Worm (Caenorhabditis elegans) whole organism, young adult: ENCODE data around the gene sdhd-1.

Source experiments
- B0019.2 ChIP-seq: fragments of 200-800 bp; sonication (Bioruptor generic); conservative IDR thresholded peaks from 2 replicates; pipeline ENCODE4 v1.3.6; 2022; ENCODE audit warnings: missing genetic modification reagents, missing genetic modification characterization, missing compliant biosample characterization
- B0261.1 ChIP-seq: sonication (generic microtip); optimal IDR thresholded peaks from 2 replicates; lab custom pipeline; 2016; ENCODE audit warnings: mild to moderate bottlenecking, missing genetic modification characterization, moderate library complexity, missing compliant biosample characterization
- C06A6.2 ChIP-seq: fragments of 200-800 bp; sonication (Bioruptor generic); conservative IDR thresholded peaks from 2 replicates; pipeline ENCODE4 v1.3.6; 2022; ENCODE audit warnings: missing genetic modification characterization, missing compliant biosample characterization
- F10E7.11 ChIP-seq: sonication (generic microtip); optimal IDR thresholded peaks from 2 replicates; lab custom pipeline; 2017; ENCODE audit warnings: mild to moderate bottlenecking, missing genetic modification characterization, moderate library complexity, missing compliant biosample characterization
- F22D6.2 ChIP-seq: sonication (generic microtip); optimal IDR thresholded peaks from 2 replicates; lab custom pipeline; 2016; ENCODE audit warnings: mild to moderate bottlenecking, missing genetic modification characterization, missing compliant biosample characterization
- F39B2.1 ChIP-seq: fragments of 200-800 bp; sonication (Bioruptor generic); IDR thresholded peaks from 2 replicates; pipeline ENCODE4 v1.3.6; 2022; ENCODE audit warnings: missing genetic modification reagents, missing genetic modification characterization, missing compliant biosample characterization
- K11D2.4 ChIP-seq: fragments of 200-800 bp; sonication (Bioruptor generic); IDR thresholded peaks from 2 replicates; pipeline ENCODE4 v1.3.6; 2022; ENCODE audit warnings: missing genetic modification reagents, missing genetic modification characterization, missing compliant biosample characterization
- T26A5.8 ChIP-seq: sonication (generic microtip); optimal IDR thresholded peaks from 2 replicates; lab custom pipeline; 2016; ENCODE audit warnings: missing genetic modification characterization, missing compliant biosample characterization
- Y53F4B.3 ChIP-seq: fragments of 200-800 bp; sonication (Bioruptor generic); IDR thresholded peaks from 2 replicates; pipeline ENCODE4 v1.3.6; 2022; ENCODE audit warnings: missing genetic modification reagents, missing genetic modification characterization, missing compliant biosample characterization
- Y53G8AR.9 ChIP-seq: fragments of 200-800 bp; sonication (Bioruptor generic); conservative IDR thresholded peaks from 2 replicates; pipeline ENCODE4 v1.3.6; 2022; ENCODE audit warnings: missing genetic modification reagents, missing genetic modification characterization, missing compliant biosample characterization
- Y56A3A.18 ChIP-seq: fragments of 200-800 bp; sonication (Bioruptor generic); IDR thresholded peaks from 2 replicates; pipeline ENCODE4 v1.3.6; 2022; ENCODE audit warnings: missing genetic modification reagents, missing genetic modification characterization, missing compliant biosample characterization
- Y67H2A.10 ChIP-seq: fragments of 200-800 bp; sonication (Bioruptor generic); conservative IDR thresholded peaks from 2 replicates; pipeline ENCODE4 v1.3.6; 2022; ENCODE audit warnings: missing genetic modification reagents, missing genetic modification characterization, missing compliant biosample characterization
- Y95B8A.8 ChIP-seq: fragments of 200-800 bp; sonication (Bioruptor generic); IDR thresholded peaks from 2 replicates; pipeline ENCODE4 v1.3.6; 2022; ENCODE audit warnings: missing genetic modification reagents, missing genetic modification characterization, missing compliant biosample characterization
- ZK185.1 ChIP-seq: sonication (generic microtip); optimal IDR thresholded peaks from 2 replicates; lab custom pipeline; 2016; ENCODE audit warnings: mild to moderate bottlenecking, missing genetic modification characterization, missing compliant biosample characterization; ENCODE audit not compliant: poor library complexity, severe bottlenecking
- attf-3 ChIP-seq: fragments of 200-800 bp; sonication (Bioruptor generic); conservative IDR thresholded peaks from 2 replicates; pipeline ENCODE4 v1.3.6; 2022; ENCODE audit warnings: missing genetic modification reagents, missing genetic modification characterization, missing compliant biosample characterization
- ceh-58 ChIP-seq: fragments of 200-800 bp; sonication (Bioruptor generic); IDR thresholded peaks from 2 replicates; pipeline ENCODE4 v1.3.6; 2022; ENCODE audit warnings: missing genetic modification characterization, missing compliant biosample characterization
- die-1 ChIP-seq: sonication (generic microtip); optimal IDR thresholded peaks from 2 replicates; lab custom pipeline; 2016; ENCODE audit warnings: missing genotype, mild to moderate bottlenecking, missing genetic modification characterization, missing compliant biosample characterization
- dox-1 ChIP-seq: fragments of 200-800 bp; sonication (Bioruptor generic); IDR thresholded peaks from 2 replicates; pipeline ENCODE4 v1.3.6; 2022; ENCODE audit warnings: missing genetic modification reagents, missing genetic modification characterization, missing compliant biosample characterization
- dpff-1 ChIP-seq: sonication (generic microtip); optimal IDR thresholded peaks from 2 replicates; lab custom pipeline; 2017; ENCODE audit warnings: mild to moderate bottlenecking, missing genetic modification characterization, missing compliant biosample characterization
- efl-1 ChIP-seq: fragments of 150-350 bp; optimal IDR thresholded peaks from 2 replicates; lab custom pipeline; 2014; ENCODE audit warnings: missing biosample characterization, missing genetic modification reagents, missing genetic modification characterization
- egl-18 ChIP-seq: fragments of 200-800 bp; sonication (Bioruptor generic); IDR thresholded peaks from 2 replicates; pipeline ENCODE4 v1.3.6; 2022; ENCODE audit warnings: missing genetic modification reagents, missing genetic modification characterization, missing compliant biosample characterization
- egl-44 ChIP-seq: fragments of 200-800 bp; sonication (Bioruptor generic); IDR thresholded peaks from 2 replicates; pipeline ENCODE4 v1.3.6; 2022; ENCODE audit warnings: missing genetic modification reagents, missing genetic modification characterization, missing compliant biosample characterization
- him-1 ChIP-seq: sonication (generic microtip); optimal IDR thresholded peaks from 2 replicates; lab custom pipeline; 2016; ENCODE audit warnings: missing genotype, missing genetic modification reagents, missing genetic modification characterization, missing compliant biosample characterization
- hlh-12 ChIP-seq: sonication (generic microtip); optimal IDR thresholded peaks from 2 replicates; lab custom pipeline; 2016; ENCODE audit warnings: missing genetic modification characterization, missing compliant biosample characterization
- let-526 ChIP-seq: fragments of 200-800 bp; sonication (Bioruptor generic); IDR thresholded peaks from 2 replicates; pipeline ENCODE4 v1.3.6; 2022; ENCODE audit warnings: missing genetic modification reagents, missing genetic modification characterization, missing compliant biosample characterization
- let-607 ChIP-seq, 2 experiments: fragments of 200-800 bp in 1 of 2; sonication (Bioruptor generic) in 1 of 2; sonication (generic microtip) in 1 of 2; optimal IDR thresholded peaks; 2 replicates each; lab custom pipeline; 2016 to 2018; ENCODE audit warnings: mild to moderate bottlenecking in 2 of 2, missing compliant biosample characterization in 2 of 2, missing genetic modification characterization in 2 of 2, moderate library complexity in 2 of 2, missing genotype in 1 of 2
- lin-26 ChIP-seq: fragments of 200-800 bp; sonication (Bioruptor generic); IDR thresholded peaks from 2 replicates; pipeline ENCODE4 v1.3.6; 2022; ENCODE audit warnings: missing genetic modification reagents, missing genetic modification characterization, missing compliant biosample characterization
- lin-40 ChIP-seq: sonication (generic microtip); optimal IDR thresholded peaks from 2 replicates; lab custom pipeline; 2016; ENCODE audit warnings: missing genetic modification characterization, mild to moderate bottlenecking, missing compliant biosample characterization, missing genotype, missing genetic modification reagents
- lir-1 ChIP-seq: fragments of 200-800 bp; sonication (Bioruptor generic); conservative IDR thresholded peaks from 2 replicates; pipeline ENCODE4 v1.3.6; 2022; ENCODE audit warnings: missing genetic modification reagents, missing genetic modification characterization, missing compliant biosample characterization
- lsy-27 ChIP-seq: sonication (generic microtip); optimal IDR thresholded peaks from 2 replicates; lab custom pipeline; 2017; ENCODE audit warnings: missing genetic modification characterization, mild to moderate bottlenecking, missing compliant biosample characterization, antibody characterized with exemption, missing genotype, borderline replicate concordance; ENCODE audit not compliant: insufficient read depth
- madf-10 ChIP-seq: sonication (generic microtip); optimal IDR thresholded peaks from 2 replicates; lab custom pipeline; 2016; ENCODE audit warnings: mild to moderate bottlenecking, missing genetic modification characterization, missing compliant biosample characterization
- madf-8 ChIP-seq: fragments of 200-800 bp; sonication (Bioruptor generic); conservative IDR thresholded peaks from 2 replicates; pipeline ENCODE4 v1.3.6; 2022; ENCODE audit warnings: missing genetic modification reagents, missing genetic modification characterization, missing compliant biosample characterization
- mcd-1 ChIP-seq: fragments of 200-800 bp; sonication (Bioruptor generic); IDR thresholded peaks from 2 replicates; pipeline ENCODE4 v1.3.6; 2022; ENCODE audit warnings: missing genetic modification reagents, missing genetic modification characterization, missing compliant biosample characterization
- mel-28 ChIP-seq: sonication (generic microtip); optimal IDR thresholded peaks from 2 replicates; lab custom pipeline; 2016; ENCODE audit warnings: borderline replicate concordance, mild to moderate bottlenecking, missing genetic modification characterization, missing compliant biosample characterization
- nfya-1 ChIP-seq: sonication (generic microtip); optimal IDR thresholded peaks from 2 replicates; lab custom pipeline; 2017; ENCODE audit warnings: antibody characterized with exemption, missing compliant biosample characterization, missing genetic modification characterization, borderline replicate concordance; ENCODE audit not compliant: insufficient read depth
- nhr-120 ChIP-seq: fragments of 200-800 bp; sonication (Bioruptor generic); IDR thresholded peaks from 2 replicates; pipeline ENCODE4 v1.3.6; 2022; ENCODE audit warnings: missing genetic modification characterization, missing compliant biosample characterization
- nhr-27 ChIP-seq: fragments of 200-800 bp; sonication (Bioruptor generic); optimal IDR thresholded peaks from 2 replicates; lab custom pipeline; 2018; ENCODE audit warnings: mild to moderate bottlenecking, missing genetic modification characterization, moderate library complexity, missing compliant biosample characterization
- nhr-90 ChIP-seq: sonication (generic microtip); optimal IDR thresholded peaks from 2 replicates; lab custom pipeline; 2016; ENCODE audit warnings: missing genotype, mild to moderate bottlenecking, missing genetic modification characterization, missing compliant biosample characterization
- rpc-1 ChIP-seq, 2 experiments: fragments of 150-350 bp in 1 of 2; sonication (generic microtip) in 1 of 2; optimal IDR thresholded peaks; 2 replicates each; lab custom pipeline; 2014 to 2018; ENCODE audit warnings: missing biosample characterization in 1 of 2, missing genetic modification characterization in 1 of 2, missing genetic modification reagents in 1 of 2, missing genotype in 1 of 2
- snpc-3.4 ChIP-seq: sonication (generic microtip); optimal IDR thresholded peaks from 2 replicates; lab custom pipeline; 2017; ENCODE audit warnings: missing genetic modification characterization, mild to moderate bottlenecking, missing compliant biosample characterization, antibody characterized with exemption, moderate library complexity, missing genotype, missing genetic modification reagents
- snpc-4 ChIP-seq, 5 experiments: fragments of 150-350 bp in 1 of 5; sonication (generic microtip) in 4 of 5; optimal IDR thresholded peaks; 2 replicates each; lab custom pipeline; 2014 to 2018; ENCODE audit warnings: missing genetic modification characterization in 5 of 5, missing biosample characterization in 3 of 5, antibody characterized with exemption in 2 of 5, mild to moderate bottlenecking in 2 of 5, missing compliant biosample characterization in 2 of 5, missing genotype in 2 of 5, moderate library complexity in 2 of 5, missing genetic modification reagents in 1 of 5
- sptf-2 ChIP-seq: fragments of 200-800 bp; sonication (Bioruptor generic); optimal IDR thresholded peaks from 2 replicates; lab custom pipeline; 2018; ENCODE audit warnings: mild to moderate bottlenecking, missing genetic modification characterization, missing compliant biosample characterization
- tbx-9 ChIP-seq: sonication (generic microtip); optimal IDR thresholded peaks from 2 replicates; lab custom pipeline; 2016; ENCODE audit warnings: borderline replicate concordance, missing genetic modification characterization, inconsistent platforms, missing compliant biosample characterization
- unc-62 ChIP-seq: fragments of 150-350 bp; optimal IDR thresholded peaks from 2 replicates; lab custom pipeline; 2014; ENCODE audit warnings: missing biosample characterization, missing genetic modification reagents, missing genetic modification characterization
- zfh-2 ChIP-seq: fragments of 200-800 bp; sonication (Bioruptor generic); conservative IDR thresholded peaks from 2 replicates; pipeline ENCODE4 v1.3.6; 2022; ENCODE audit warnings: missing genetic modification reagents, missing genetic modification characterization, missing compliant biosample characterization
- ztf-6 ChIP-seq: fragments of 200-800 bp; sonication (Bioruptor generic); IDR thresholded peaks from 2 replicates; pipeline ENCODE4 v1.3.6; 2022; ENCODE audit warnings: missing genetic modification reagents, missing genetic modification characterization, missing compliant biosample characterization

Gene sdhd-1

ce11 chrII:11042878-11043331 lies 6.8 kb downstream of the sdhd-1 start (continued):
- TF ChIP-seq hlh-12 (tag; lab: Kevin White, UChicago) (no peak), zfh-2 (GFP tag; lab: Robert Waterston, UW) (peak; percentile 96), B0019.2 (GFP tag; lab: Robert Waterston, UW) (no peak), ztf-6 (GFP tag; lab: Robert Waterston, UW) (no peak), Y56A3A.18 (GFP tag; lab: Robert Waterston, UW) (peak; percentile 65; the same call in 1 of the 2 replicates), lsy-27 (no peak), Y53F4B.3 (GFP tag; lab: Robert Waterston, UW) (no peak), F39B2.1 (GFP tag; lab: Robert Waterston, UW) (no peak), rpc-1 (optimal IDR thresholded peaks at IDR 0.05; lab: Kevin White, UChicago) (no peak), rpc-1 (tag; optimal IDR thresholded peaks at IDR 0.05; lab: Kevin White, UChicago) (no peak), him-1 (tag; lab: Kevin White, UChicago) (no peak), Y95B8A.8 (GFP tag; lab: Robert Waterston, UW) (no peak), efl-1 (no peak), dox-1 (GFP tag; lab: Robert Waterston, UW) (peak; percentile 70), lin-40 (tag; lab: Kevin White, UChicago) (peak; percentile 52), lin-26 (GFP tag; lab: Robert Waterston, UW) (no peak), tbx-9 (tag; lab: Kevin White, UChicago) (no peak), unc-62 (no peak), K11D2.4 (GFP tag; lab: Robert Waterston, UW) (0 out of 2 replicates have a peak, but pooled peaks have one; percentile 40), T26A5.8 (tag; lab: Kevin White, UChicago) (no peak), Y53G8AR.9 (GFP tag; lab: Robert Waterston, UW) (0 out of 2 replicates have a peak, but pooled peaks have one; percentile 50), nfya-1 (tag; lab: Kevin White, UChicago) (no peak), dpff-1 (tag; lab: Kevin White, UChicago) (no peak), nhr-27 (tag; lab: Kevin White, UChicago) (no peak), snpc-3.4 (tag; lab: Kevin White, UChicago) (no peak), mel-28 (tag; lab: Kevin White, UChicago) (no peak), snpc-4 (GFP tag; optimal IDR thresholded peaks at IDR 0.05; lab: Kevin White, UChicago) (no peak), snpc-4 (tag; optimal IDR thresholded peaks at IDR 0.05; lab: Kevin White, UChicago) (peak; percentile 26 to 57 (median 46)), madf-10 (tag; lab: Kevin White, UChicago) (peak; percentile 26), ZK185.1 (tag; lab: Kevin White, UChicago) (peak; percentile 22), mcd-1 (GFP tag; lab: Robert Waterston, UW) (peak; percentile 64), F10E7.11 (tag; lab: Kevin White, UChicago) (no peak), nhr-90 (tag; lab: Kevin White, UChicago) (no peak), let-607 (tag; optimal IDR thresholded peaks at IDR 0.05; lab: Kevin White, UChicago) (peak; percentile 9 to 14), let-526 (no peak), attf-3 (GFP tag; lab: Robert Waterston, UW) (no peak), die-1 (tag; lab: Kevin White, UChicago) (no peak), F22D6.2 (tag; lab: Kevin White, UChicago) (no peak), ceh-58 (GFP tag; lab: Robert Waterston, UW) (no peak), egl-18 (GFP tag; lab: Robert Waterston, UW) (no peak), lir-1 (0 out of 2 replicates have a peak, but pooled peaks have one; percentile 24), C06A6.2 (GFP tag; lab: Robert Waterston, UW) (no peak), Y67H2A.10 (GFP tag; lab: Robert Waterston, UW) (0 out of 2 replicates have a peak, but pooled peaks have one; percentile 29), sptf-2 (GFP tag; lab: Kevin White, UChicago) (no peak), nhr-120 (no peak), egl-44 (0 out of 2 replicates have a peak, but pooled peaks have one; percentile 60), madf-8 (GFP tag; lab: Robert Waterston, UW) (no peak), B0261.1 (no peak)
